Fruit fly (Drosophila melanogaster): Measurements from ENCODE around the gene RFeSP.

Gene RFeSP

dm6 chr2L:1627824-1628501, 14.0 kb upstream of the RFeSP start (continued):
- TF ChIP-seq CG7372 (GFP tag; IDR thresholded peaks at IDR 0.05) (0 out of 2 replicates have a peak, but pooled peaks have one; percentile 32), Hr39 (optimal IDR thresholded peaks at IDR 0.05) (no peak), Dek (tag; optimal IDR thresholded peaks at IDR 0.05) (peak; percentile 59), D19A (tag; optimal IDR thresholded peaks at IDR 0.05) (peak; percentile 17), CG8089 (GFP tag; optimal IDR thresholded peaks at IDR 0.05) (peak; percentile 10), Dbx (GFP tag; IDR thresholded peaks at IDR 0.05) (peak; percentile 83), CG13123 (GFP tag; optimal IDR thresholded peaks at IDR 0.05) (peak; percentile 17), Sin3A (optimal IDR thresholded peaks at IDR 0.05) (no peak), CG1603 (tag; optimal IDR thresholded peaks at IDR 0.05) (peak; percentile 32), Fer2 (tag; optimal IDR thresholded peaks at IDR 0.05) (no peak), eyg (GFP tag; optimal IDR thresholded peaks at IDR 0.05) (peak; percentile 50), row (GFP tag; IDR thresholded peaks at IDR 0.05) (peak; percentile 73), CG8388 (GFP tag; optimal IDR thresholded peaks at IDR 0.05) (no peak), Opbp (GFP tag; IDR thresholded peaks at IDR 0.05; ENCODE audit: partially characterized antibody) (no peak), CG12219 (GFP tag; optimal IDR thresholded peaks at IDR 0.05) (no peak), CG33557 (GFP tag; optimal IDR thresholded peaks at IDR 0.05) (no peak), CG2129 (GFP tag; IDR thresholded peaks at IDR 0.05; ENCODE audit: partially characterized antibody) (no peak), tna (GFP tag; IDR thresholded peaks at IDR 0.05; ENCODE audit: partially characterized antibody) (no peak), CG13287 (GFP tag; IDR thresholded peaks at IDR 0.05; ENCODE audit: partially characterized antibody) (no peak; the same call in 1 of the 2 replicates), Dip2 (GFP tag; IDR thresholded peaks at IDR 0.05) (no peak), crol (GFP tag; IDR thresholded peaks at IDR 0.05) (no peak), ash1 (GFP tag; optimal IDR thresholded peaks at IDR 0.05) (peak; percentile 33), CG7357 (GFP tag; IDR thresholded peaks at IDR 0.05) (peak; percentile 44; the same call in 2 of the 3 replicates), wek (GFP tag; optimal IDR thresholded peaks at IDR 0.05) (no peak), Hsf (GFP tag; optimal IDR thresholded peaks at IDR 0.05) (peak; percentile 33), cato (GFP tag; optimal IDR thresholded peaks at IDR 0.05; ENCODE audit: borderline replicate concordance) (no peak), Dfd (GFP tag; optimal IDR thresholded peaks at IDR 0.05) (no peak), NFAT (GFP tag; IDR thresholded peaks at IDR 0.05) (peak; percentile 63; the same call in 1 of the 2 replicates), so (GFP tag; IDR thresholded peaks at IDR 0.05) (peak; percentile 28; the same call in 1 of the 3 replicates), CG4617 (GFP tag; optimal IDR thresholded peaks at IDR 0.05; ENCODE audit: borderline replicate concordance) (no peak), pum (GFP tag; optimal IDR thresholded peaks at IDR 0.05) (no peak), Taf1 (GFP tag; IDR thresholded peaks at IDR 0.05) (peak; percentile 74), tx (GFP tag; optimal IDR thresholded peaks at IDR 0.05) (peak; percentile 46), CG9876 (GFP tag; optimal IDR thresholded peaks at IDR 0.05) (peak; percentile 18), CG3065 (GFP tag; optimal IDR thresholded peaks at IDR 0.05) (no peak), her (GFP tag; optimal IDR thresholded peaks at IDR 0.05) (peak; percentile 48), cad (GFP tag; optimal IDR thresholded peaks at IDR 0.05) (no peak), salm (tag; optimal IDR thresholded peaks at IDR 0.05) (no peak), tgo (GFP tag; IDR thresholded peaks at IDR 0.05) (0 out of 3 replicates have a peak, but pooled peaks have one; percentile 44), Ravus (GFP tag; IDR thresholded peaks at IDR 0.05) (no peak), CG34376 (GFP tag; optimal IDR thresholded peaks at IDR 0.05) (peak; percentile 84), nerfin-2 (GFP tag; IDR thresholded peaks at IDR 0.05; ENCODE audit: partially characterized antibody) (no peak), D19B (GFP tag; optimal IDR thresholded peaks at IDR 0.05) (peak; percentile 80), CG12391 (tag; optimal IDR thresholded peaks at IDR 0.05) (peak; percentile 59), CG9817 (tag; optimal IDR thresholded peaks at IDR 0.05) (peak; percentile 40), maf-S (GFP tag; optimal IDR thresholded peaks at IDR 0.05) (peak; percentile 24), CG17328 (GFP tag; IDR thresholded peaks at IDR 0.05) (0 out of 2 replicates have a peak, but pooled peaks have one; percentile 17), jumu (GFP tag; optimal IDR thresholded peaks at IDR 0.05) (no peak), NC2α (GFP tag; optimal IDR thresholded peaks at IDR 0.05) (no peak), MTF-1 (GFP tag; optimal IDR thresholded peaks at IDR 0.05; ENCODE audit: borderline replicate concordance) (no peak)

Data from whole organism, embryonic.